Fruit fly (Drosophila melanogaster) whole organism, embryonic: Measurements from ENCODE around the gene Osi18.

Source experiments
- Blimp-1 ChIP-seq: fragments of 200-800 bp; sonication (Bioruptor generic); optimal IDR thresholded peaks from 3 replicates; lab custom pipeline; 2018; ENCODE audit warnings: missing biosample characterization, missing genetic modification characterization, mild to moderate bottlenecking, moderate library complexity, missing genetic modification reagents
- CG15011 ChIP-seq: fragments of 200-800 bp; sonication (Bioruptor generic); optimal IDR thresholded peaks from 3 replicates; lab custom pipeline; 2018; ENCODE audit warnings: missing biosample characterization, mild to moderate bottlenecking, missing genetic modification characterization
- CG1603 ChIP-seq: fragments of 200-800 bp; sonication (Bioruptor generic); optimal IDR thresholded peaks from 2 replicates; lab custom pipeline; 2019; ENCODE audit warnings: missing biosample characterization, mild to moderate bottlenecking, missing genetic modification characterization, moderate library complexity
- CG17568 ChIP-seq: fragments of 200-800 bp; sonication (Bioruptor generic); optimal IDR thresholded peaks from 2 replicates; lab custom pipeline; 2018; ENCODE audit warnings: missing biosample characterization, mild to moderate bottlenecking, missing genetic modification characterization, moderate library complexity
- CG2199 ChIP-seq: fragments of 200-800 bp; sonication (Bioruptor generic); IDR thresholded peaks from 3 replicates; pipeline ENCODE4 v1.3.6; 2022; ENCODE audit warnings: missing biosample characterization, missing genetic modification characterization
- CG33213 ChIP-seq: fragments of 200-800 bp; sonication (Bioruptor generic); optimal IDR thresholded peaks from 3 replicates; lab custom pipeline; 2016; ENCODE audit warnings: missing biosample characterization, missing genetic modification characterization
- CG34224 ChIP-seq: fragments of 200-800 bp; sonication (Bioruptor generic); IDR thresholded peaks from 3 replicates; pipeline ENCODE4 v1.3.6; 2022; ENCODE audit warnings: missing biosample characterization, missing genetic modification characterization; ENCODE audit not compliant: partially characterized antibody
- CG3726 ChIP-seq: fragments of 200-800 bp; sonication (Bioruptor generic); IDR thresholded peaks from 3 replicates; pipeline ENCODE4, ENCODE4 v1.3.6; 2022; ENCODE audit warnings: missing biosample characterization, missing genetic modification characterization
- CG4617 ChIP-seq: fragments of 200-800 bp; sonication (Bioruptor generic); optimal IDR thresholded peaks from 3 replicates; lab custom pipeline; 2016; ENCODE audit warnings: missing biosample characterization, missing genetic modification characterization, borderline replicate concordance
- CG5953 ChIP-seq: fragments of 200-800 bp; sonication (Bioruptor generic); IDR thresholded peaks from 2 replicates; pipeline ENCODE4 v1.3.6; 2022; ENCODE audit warnings: missing biosample characterization, missing genetic modification characterization
- CG7372 ChIP-seq: fragments of 200-800 bp; sonication (Bioruptor generic); IDR thresholded peaks from 2 replicates; pipeline ENCODE4 v1.3.6; 2022; ENCODE audit warnings: missing biosample characterization, missing genetic modification characterization
- CG9932 ChIP-seq: fragments of 200-800 bp; sonication (Bioruptor generic); IDR thresholded peaks from 2 replicates; pipeline ENCODE4 v1.3.6; 2022; ENCODE audit warnings: missing biosample characterization, missing genetic modification characterization
- Chrac-16 ChIP-seq: fragments of 200-800 bp; sonication (Bioruptor generic); optimal IDR thresholded peaks from 3 replicates; lab custom pipeline; 2016; ENCODE audit warnings: missing biosample characterization, missing genetic modification characterization
- ERR ChIP-seq: fragments of 200-800 bp; sonication (Bioruptor generic); optimal IDR thresholded peaks from 2 replicates; lab custom pipeline; 2016; ENCODE audit warnings: missing biosample characterization, missing genetic modification characterization
- Ets65A ChIP-seq: fragments of 200-800 bp; sonication (Bioruptor generic); peaks from one replicate; lab custom pipeline; 2016; ENCODE audit warnings: missing biosample characterization, missing genetic modification characterization
- Fer3 ChIP-seq: fragments of 200-800 bp; sonication (Bioruptor generic); optimal IDR thresholded peaks from 2 replicates; lab custom pipeline; 2018; ENCODE audit warnings: missing biosample characterization, mild to moderate bottlenecking, missing genetic modification characterization, moderate library complexity
- HLH4C ChIP-seq: fragments of 200-800 bp; sonication (Bioruptor generic); IDR thresholded peaks from 3 replicates; pipeline ENCODE4 v1.3.6; 2022; ENCODE audit warnings: missing biosample characterization, missing genetic modification characterization; ENCODE audit not compliant: partially characterized antibody
- Hand ChIP-seq: fragments of 200-800 bp; sonication (Bioruptor generic); optimal IDR thresholded peaks from 2 replicates; lab custom pipeline; 2017; ENCODE audit warnings: mild to moderate bottlenecking, missing biosample characterization, missing genetic modification reagents, missing genetic modification characterization
- MESR4 ChIP-seq: fragments of 200-800 bp; sonication (Bioruptor generic); optimal IDR thresholded peaks from 2 replicates; lab custom pipeline; 2018; ENCODE audit warnings: missing biosample characterization, mild to moderate bottlenecking, missing genetic modification characterization, moderate library complexity
- Med ChIP-seq: fragments of 200-800 bp; sonication (Bioruptor generic); peaks from one replicate; lab custom pipeline; 2016; ENCODE audit warnings: missing biosample characterization, missing genetic modification characterization, mild to moderate bottlenecking, inconsistent platforms, moderate library complexity
- Ssrp ChIP-seq: fragments of 200-800 bp; sonication (Bioruptor generic); optimal IDR thresholded peaks from 2 replicates; lab custom pipeline; 2018; ENCODE audit warnings: missing biosample characterization, mild to moderate bottlenecking, missing genetic modification characterization, moderate library complexity
- Vsx1 ChIP-seq: fragments of 200-800 bp; sonication (Bioruptor generic); optimal IDR thresholded peaks from 2 replicates; lab custom pipeline; 2017; ENCODE audit warnings: missing biosample characterization, mild to moderate bottlenecking, missing genetic modification characterization, missing genetic modification reagents
- chinmo ChIP-seq: fragments of 200-800 bp; sonication (Bioruptor generic); IDR thresholded peaks from 4 replicates; pipeline ENCODE4 v1.3.6; 2022; ENCODE audit warnings: missing biosample characterization, missing genetic modification characterization; ENCODE audit not compliant: partially characterized antibody
- ewg ChIP-seq: fragments of 200-800 bp; sonication (Bioruptor generic); optimal IDR thresholded peaks from 3 replicates; lab custom pipeline; 2017; ENCODE audit warnings: mild to moderate bottlenecking, missing biosample characterization, missing genetic modification reagents, missing genetic modification characterization
- gce ChIP-seq: fragments of 200-800 bp; sonication (Bioruptor generic); IDR thresholded peaks from 3 replicates; pipeline ENCODE4 v1.3.6; 2022; ENCODE audit warnings: missing biosample characterization, missing genetic modification characterization
- grau ChIP-seq: fragments of 200-800 bp; optimal IDR thresholded peaks from 3 replicates; lab custom pipeline; 2019; ENCODE audit warnings: missing biosample characterization, mild to moderate bottlenecking, missing genetic modification characterization, moderate library complexity
- oc ChIP-seq: fragments of 200-800 bp; sonication (Bioruptor generic); optimal IDR thresholded peaks from 2 replicates; lab custom pipeline; 2018; ENCODE audit warnings: missing biosample characterization, mild to moderate bottlenecking, missing genetic modification characterization, moderate library complexity
- pnt ChIP-seq: fragments of 200-800 bp; sonication (Bioruptor generic); optimal IDR thresholded peaks from 3 replicates; lab custom pipeline; 2016; ENCODE audit warnings: missing biosample characterization, missing genetic modification characterization
- schlank ChIP-seq: fragments of 200-800 bp; sonication (Bioruptor generic); optimal IDR thresholded peaks from 2 replicates; lab custom pipeline; 2018; ENCODE audit warnings: missing biosample characterization, mild to moderate bottlenecking, missing genetic modification characterization
- sd ChIP-seq: fragments of 200-800 bp; sonication (Bioruptor generic); optimal IDR thresholded peaks from 3 replicates; lab custom pipeline; 2018; ENCODE audit warnings: missing biosample characterization, mild to moderate bottlenecking, missing genetic modification characterization, moderate library complexity
- sens ChIP-seq: fragments of 200-800 bp; sonication (Bioruptor generic); peaks from one replicate; lab custom pipeline; 2016; ENCODE audit warnings: missing biosample characterization, missing genetic modification characterization
- sqz ChIP-seq: fragments of 200-800 bp; sonication (Bioruptor generic); optimal IDR thresholded peaks from 3 replicates; lab custom pipeline; 2018; ENCODE audit warnings: missing biosample characterization, mild to moderate bottlenecking, missing genetic modification characterization
- stc ChIP-seq: fragments of 200-800 bp; sonication (Bioruptor generic); IDR thresholded peaks from 2 replicates; pipeline ENCODE4 v1.3.6; 2022; ENCODE audit warnings: missing biosample characterization, missing genetic modification characterization
- tio ChIP-seq: fragments of 200-800 bp; sonication (Bioruptor generic); optimal IDR thresholded peaks from 2 replicates; lab custom pipeline; 2017; ENCODE audit warnings: missing biosample characterization, missing genetic modification characterization, inconsistent platforms
- toy ChIP-seq: fragments of 200-800 bp; sonication (Bioruptor generic); IDR thresholded peaks from 2 replicates; pipeline ENCODE4 v1.3.6; 2022; ENCODE audit warnings: missing biosample characterization, missing genetic modification characterization
- trem ChIP-seq: fragments of 200-800 bp; optimal IDR thresholded peaks from 3 replicates; lab custom pipeline; 2019; ENCODE audit warnings: missing biosample characterization, mild to moderate bottlenecking, missing genetic modification characterization, moderate library complexity
- vvl ChIP-seq: fragments of 200-800 bp; sonication (Bioruptor generic); IDR thresholded peaks from 2 replicates; pipeline ENCODE4 v1.3.6; 2022; ENCODE audit warnings: missing biosample characterization, missing genetic modification characterization
- yki ChIP-seq: fragments of >200 bp; optimal IDR thresholded peaks from 3 replicates; lab custom pipeline; 2018
- zfh1 ChIP-seq: fragments of 200-800 bp; sonication (Bioruptor generic); IDR thresholded peaks from 3 replicates; pipeline ENCODE4 v1.3.6; 2022; ENCODE audit warnings: missing biosample characterization, missing genetic modification characterization

The Osi18 gene

DNA sequence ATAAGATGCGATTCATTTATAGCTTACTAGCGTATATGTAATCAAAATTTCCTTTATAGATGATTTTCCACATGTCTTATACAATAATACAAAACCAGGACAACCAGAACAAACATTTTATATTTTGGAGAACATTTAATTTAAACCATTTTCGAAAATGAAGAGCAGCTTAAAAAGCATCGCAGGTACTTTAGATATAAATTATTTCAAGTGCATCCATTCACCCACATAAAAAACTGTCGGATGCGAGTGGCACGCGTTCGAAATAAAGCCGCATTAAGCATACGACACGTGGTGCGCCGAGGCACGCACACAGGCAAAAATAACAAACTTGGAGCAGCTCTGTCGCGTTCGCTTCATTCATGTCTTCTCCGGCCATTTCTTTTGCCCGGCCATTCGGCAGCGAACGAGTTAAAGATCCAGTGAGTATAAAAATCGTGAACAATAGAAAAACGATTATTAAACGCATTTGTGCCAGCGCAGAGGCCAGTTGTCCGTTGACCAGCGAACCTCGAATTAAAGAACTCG lies 4.9 kb downstream of the Osi18 start, which contains the start of gene Osi19:
Gene Osi19 (plus strand): TSS at position 457 of the 528 bp plus-strand sequence.
- 0 out of 2 replicates have a peak, but pooled peaks have one; percentile 20 for TF ChIP-seq vvl (GFP tag; lab: Robert Waterston, UW)
- no peak for TF ChIP-seq CG17568 (GFP tag; lab: Kevin White, UChicago)
- TF ChIP-seq zfh1 (GFP tag; lab: Robert Waterston, UW) = 0 out of 3 replicates have a peak, but pooled peaks have one; percentile 39
- TF ChIP-seq sqz (GFP tag; lab: Kevin White, UChicago) = peak; percentile 18
- no peak for TF ChIP-seq CG33213 (GFP tag; lab: Kevin White, UChicago)
- no peak for TF ChIP-seq CG9932 (GFP tag; lab: Robert Waterston, UW)
- 0 out of 4 replicates have a peak, but pooled peaks have one; percentile 14 for TF ChIP-seq chinmo (GFP tag; lab: Robert Waterston, UW)
- TF ChIP-seq HLH4C (GFP tag; lab: Robert Waterston, UW) = no peak
- TF ChIP-seq Med (GFP tag; lab: Kevin White, UChicago) = peak; percentile 42
- no peak for TF ChIP-seq Vsx1 (GFP tag; lab: Kevin White, UChicago)
- no peak for TF ChIP-seq tio (GFP tag; lab: Kevin White, UChicago)
- TF ChIP-seq gce (GFP tag; lab: Robert Waterston, UW) = 0 out of 3 replicates have a peak, but pooled peaks have one; percentile 5
- TF ChIP-seq CG2199 = 0 out of 3 replicates have a peak, but pooled peaks have one; percentile 15
- TF ChIP-seq toy (GFP tag; lab: Robert Waterston, UW) = no peak
- TF ChIP-seq CG7372 = peak; percentile 61
- peak; percentile 86 for TF ChIP-seq sens (GFP tag; lab: Kevin White, UChicago)
- no peak for TF ChIP-seq sd (tag; lab: Kevin White, UChicago)
- TF ChIP-seq CG15011 (GFP tag; lab: Kevin White, UChicago) = no peak
- no peak for TF ChIP-seq CG5953 (GFP tag; lab: Robert Waterston, UW)
- peak; percentile 65 for TF ChIP-seq Ets65A (GFP tag; lab: Kevin White, UChicago)
- TF ChIP-seq ewg (GFP tag; lab: Kevin White, UChicago) = no peak
- TF ChIP-seq CG34224 = no peak
- no peak for TF ChIP-seq yki (lab: Kevin White, UChicago)
- TF ChIP-seq Hand = no peak
- no peak for TF ChIP-seq Fer3 (tag; lab: Kevin White, UChicago)
- no peak for TF ChIP-seq pnt (GFP tag; lab: Kevin White, UChicago)
- TF ChIP-seq oc (tag; lab: Kevin White, UChicago) = peak; percentile 32
- TF ChIP-seq trem (tag; lab: Kevin White, UChicago) = no peak

DNA sequence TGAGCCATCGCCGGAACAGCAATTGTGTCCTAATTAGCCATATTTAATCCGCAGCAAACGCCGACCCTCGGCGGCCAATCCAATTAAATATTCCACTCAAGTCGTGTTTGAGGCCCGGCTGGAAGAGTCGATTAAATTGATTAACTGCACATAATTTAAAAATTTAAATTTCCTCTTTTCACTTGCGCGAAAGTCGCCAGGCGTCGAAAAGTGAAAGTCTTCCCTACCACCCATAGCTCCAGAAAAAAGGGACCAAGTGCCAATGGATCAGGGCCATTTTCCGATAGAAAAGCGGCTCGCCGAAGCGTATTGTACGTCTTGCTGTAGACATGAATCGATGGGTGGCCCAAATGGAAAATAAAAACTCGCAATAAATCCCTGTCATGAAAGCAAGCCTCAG lies 7.3 kb downstream of the Osi18 start:
- TF ChIP-seq grau = no peak
- no peak for TF ChIP-seq ERR (GFP tag; lab: Kevin White, UChicago)
- peak; percentile 74 for TF ChIP-seq Ets65A (GFP tag; lab: Kevin White, UChicago)
- TF ChIP-seq schlank (tag; lab: Kevin White, UChicago) = no peak
- TF ChIP-seq Ssrp (tag; lab: Kevin White, UChicago) = no peak
- no peak for TF ChIP-seq CG1603 (tag; lab: Kevin White, UChicago)
- TF ChIP-seq Chrac-16 = no peak
- TF ChIP-seq trem (tag; lab: Kevin White, UChicago) = no peak
- no peak for TF ChIP-seq stc (GFP tag; lab: Robert Waterston, UW)
- TF ChIP-seq Blimp-1 (GFP tag; lab: Kevin White, UChicago) = peak; percentile 57
- no peak for TF ChIP-seq CG3726 (GFP tag; lab: Robert Waterston, UW)
- no peak for TF ChIP-seq MESR4
- TF ChIP-seq CG4617 = no peak
